ENCODE assay signal across 7 worm cellular contexts in genomic region chrIV:12012439-12013003, ce11.
TF ChIP-seq lines count a peak whose summit lies in the region.

No protein-coding gene starts in this region.

TF ChIP-seq in whole organism, L1 larva, 84 proteins besides CTCF, POLR2A, EP300 and RAD21 (continues in another document):
- TF ChIP-seq lin-35 (GFP tag; optimal IDR thresholded peaks at IDR 0.05; lab: Kevin White, UChicago), result peak in 1 of 2 experiments; percentile 12
- no peak for TF ChIP-seq nhr-90 (tag; optimal IDR thresholded peaks at IDR 0.05; lab: Kevin White, UChicago; ENCODE audit: poor library complexity)
- no peak for TF ChIP-seq dpl-1 (GFP tag; optimal IDR thresholded peaks at IDR 0.05; lab: Kevin White, UChicago)
- TF ChIP-seq unc-130 (tag; optimal IDR thresholded peaks at IDR 0.05; lab: Kevin White, UChicago), result no peak
- peak; percentile 81 for TF ChIP-seq nhr-71 (tag; optimal IDR thresholded peaks at IDR 0.05; lab: Kevin White, UChicago)
- no peak for TF ChIP-seq Y116A8C.19 (tag; optimal IDR thresholded peaks at IDR 0.05; lab: Kevin White, UChicago; ENCODE audit: borderline replicate concordance)
- peak in 1 of 2 experiments; percentile 14 for TF ChIP-seq mdl-1 (tag; optimal IDR thresholded peaks at IDR 0.05; lab: Kevin White, UChicago)
- TF ChIP-seq zip-4 (GFP tag; optimal IDR thresholded peaks at IDR 0.05; lab: Kevin White, UChicago), result no peak
- TF ChIP-seq tbx-2 (tag; optimal IDR thresholded peaks at IDR 0.05; lab: Kevin White, UChicago), result peak; percentile 42
- peak in 1 of 2 experiments; percentile 22 for TF ChIP-seq lsy-2 (tag; optimal IDR thresholded peaks at IDR 0.05; lab: Kevin White, UChicago)
- TF ChIP-seq ceh-90 (tag; optimal IDR thresholded peaks at IDR 0.05; lab: Kevin White, UChicago), result no peak
- no peak for TF ChIP-seq sup-37 (GFP tag; optimal IDR thresholded peaks at IDR 0.05; lab: Kevin White, UChicago)

TF ChIP-seq in whole organism, L2 larva, 48 proteins besides CTCF, POLR2A, EP300 and RAD21 (continues in another document):
- TF ChIP-seq nhr-77 (tag; optimal IDR thresholded peaks at IDR 0.05; lab: Kevin White, UChicago), result no peak
- TF ChIP-seq sma-9 (GFP tag; optimal IDR thresholded peaks at IDR 0.05; lab: Kevin White, UChicago), result peak; percentile 68
- no peak for TF ChIP-seq sma-9 (tag; optimal IDR thresholded peaks at IDR 0.05; lab: Kevin White, UChicago)
- no peak for TF ChIP-seq lin-13 (GFP tag; optimal IDR thresholded peaks at IDR 0.05; lab: Kevin White, UChicago)
- no peak for TF ChIP-seq mbf-1 (tag; optimal IDR thresholded peaks at IDR 0.05; lab: Kevin White, UChicago)
- no peak for TF ChIP-seq lin-11 (tag; optimal IDR thresholded peaks at IDR 0.05; lab: Kevin White, UChicago)
- peak; percentile 72 for TF ChIP-seq nhr-129 (tag; optimal IDR thresholded peaks at IDR 0.05; lab: Kevin White, UChicago)
- no peak for TF ChIP-seq sem-4 (tag; optimal IDR thresholded peaks at IDR 0.05; lab: Kevin White, UChicago)
- TF ChIP-seq nhr-23 (tag; optimal IDR thresholded peaks at IDR 0.05; lab: Kevin White, UChicago), result no peak
- TF ChIP-seq aly-2 (tag; optimal IDR thresholded peaks at IDR 0.05; lab: Kevin White, UChicago), result no peak
- TF ChIP-seq crh-2 (tag; optimal IDR thresholded peaks at IDR 0.05; lab: Kevin White, UChicago), result no peak
- no peak for TF ChIP-seq unc-62 (GFP tag; optimal IDR thresholded peaks at IDR 0.05; lab: Kevin White, UChicago)
- no peak for TF ChIP-seq gmeb-1 (tag; optimal IDR thresholded peaks at IDR 0.05; lab: Kevin White, UChicago)
- TF ChIP-seq F13H6.1 (tag; optimal IDR thresholded peaks at IDR 0.05; lab: Kevin White, UChicago), result peak; percentile 80

TF ChIP-seq in whole organism, L3 larva, 47 proteins besides CTCF, POLR2A, EP300 and RAD21:
- TF ChIP-seq nhr-11 (tag; optimal IDR thresholded peaks at IDR 0.05; lab: Kevin White, UChicago) (peak; percentile 9), ceh-82 (tag; optimal IDR thresholded peaks at IDR 0.05; lab: Kevin White, UChicago) (no peak), ztf-11 (tag; optimal IDR thresholded peaks at IDR 0.05; lab: Kevin White, UChicago) (no peak), nhr-237 (tag; optimal IDR thresholded peaks at IDR 0.05; lab: Kevin White, UChicago) (no peak), nhr-77 (tag; optimal IDR thresholded peaks at IDR 0.05; lab: Kevin White, UChicago) (no peak), lin-39 (tag; optimal IDR thresholded peaks at IDR 0.05; lab: Kevin White, UChicago) (peak; percentile 65), nhr-25 (tag; optimal IDR thresholded peaks at IDR 0.05; lab: Kevin White, UChicago) (no peak), unc-62 (GFP tag; optimal IDR thresholded peaks at IDR 0.05; lab: Kevin White, UChicago) (peak; percentile 61), nfya-1 (tag; optimal IDR thresholded peaks at IDR 0.05; lab: Kevin White, UChicago; ENCODE audit: insufficient read depth) (peak; percentile 44)

TF ChIP-seq in whole organism, L4 larva, 104 proteins besides CTCF, POLR2A, EP300 and RAD21 (continues in another document):
- TF ChIP-seq mep-1 (tag; optimal IDR thresholded peaks at IDR 0.05; lab: Kevin White, UChicago) (no peak), pqm-1 (tag; optimal IDR thresholded peaks at IDR 0.05; lab: Kevin White, UChicago) (no peak), F10B5.3 (tag; optimal IDR thresholded peaks at IDR 0.05; lab: Kevin White, UChicago) (no peak), ztf-11 (tag; optimal IDR thresholded peaks at IDR 0.05; lab: Kevin White, UChicago) (no peak), nhr-42 (GFP tag; IDR thresholded peaks at IDR 0.05; lab: Robert Waterston, UW) (no peak), unc-62 (GFP tag; optimal IDR thresholded peaks at IDR 0.05 in 1 of 2; lab: Kevin White, UChicago) (peak in 1 of 2 experiments; percentile 0), unc-62 (tag; optimal IDR thresholded peaks at IDR 0.05; lab: Kevin White, UChicago) (no peak), nhr-11 (tag; optimal IDR thresholded peaks at IDR 0.05; lab: Kevin White, UChicago) (peak; percentile 61), tra-1 (GFP tag; IDR thresholded peaks at IDR 0.05; lab: Robert Waterston, UW) (peak; percentile 25; the same call in 1 of the 2 replicates), mxl-3 (GFP tag; optimal IDR thresholded peaks at IDR 0.05; lab: Kevin White, UChicago) (peak; percentile 38), hmg-1.1 (GFP tag; IDR thresholded peaks at IDR 0.05; lab: Robert Waterston, UW) (0 out of 2 replicates have a peak, but pooled peaks have one; percentile 12), ceh-28 (tag; optimal IDR thresholded peaks at IDR 0.05; lab: Kevin White, UChicago) (no peak), daf-16 (GFP tag; optimal IDR thresholded peaks at IDR 0.05; lab: Kevin White, UChicago) (peak in 1 of 2 experiments; percentile 81), daf-16 (tag; optimal IDR thresholded peaks at IDR 0.05; lab: Kevin White, UChicago) (no peak), hlh-11 (tag; optimal IDR thresholded peaks at IDR 0.05; lab: Kevin White, UChicago) (peak; percentile 63)

TF ChIP-seq in whole organism, late embryonic, 69 proteins besides CTCF, POLR2A, EP300 and RAD21 (continues in another document):
- TF ChIP-seq eyg-1 (tag; optimal IDR thresholded peaks at IDR 0.05; lab: Kevin White, UChicago), result no peak
- TF ChIP-seq ceh-22 (tag; optimal IDR thresholded peaks at IDR 0.05; lab: Kevin White, UChicago), result no peak
- TF ChIP-seq unc-42 (tag; optimal IDR thresholded peaks at IDR 0.05; lab: Kevin White, UChicago), result no peak
- TF ChIP-seq pha-2 (tag; optimal IDR thresholded peaks at IDR 0.05; lab: Kevin White, UChicago), result no peak
- TF ChIP-seq nfya-1 (tag; optimal IDR thresholded peaks at IDR 0.05; lab: Kevin White, UChicago), result peak; percentile 8
- TF ChIP-seq ceh-18 (tag; optimal IDR thresholded peaks at IDR 0.05; lab: Kevin White, UChicago), result peak; percentile 33
- peak; percentile 51 for TF ChIP-seq unc-55 (GFP tag; optimal IDR thresholded peaks at IDR 0.05; lab: Kevin White, UChicago)
- TF ChIP-seq rnt-1 (tag; optimal IDR thresholded peaks at IDR 0.05; lab: Kevin White, UChicago), result peak; percentile 71
- TF ChIP-seq ceh-45 (GFP tag; IDR thresholded peaks at IDR 0.05; lab: Robert Waterston, UW), result no peak
- TF ChIP-seq hlh-30 (tag; optimal IDR thresholded peaks at IDR 0.05; lab: Kevin White, UChicago; ENCODE audit: insufficient read depth), result no peak
- no peak for TF ChIP-seq ets-4 (tag; optimal IDR thresholded peaks at IDR 0.05; lab: Kevin White, UChicago)
- no peak for TF ChIP-seq madf-2 (tag; optimal IDR thresholded peaks at IDR 0.05; lab: Kevin White, UChicago)
- peak; percentile 36 for TF ChIP-seq ceh-14 (tag; optimal IDR thresholded peaks at IDR 0.05; lab: Kevin White, UChicago)
- TF ChIP-seq unc-86 (tag; optimal IDR thresholded peaks at IDR 0.05; lab: Kevin White, UChicago), result no peak
- TF ChIP-seq zip-5 (tag; optimal IDR thresholded peaks at IDR 0.05; lab: Kevin White, UChicago), result no peak
- no peak for TF ChIP-seq npax-4 (tag; optimal IDR thresholded peaks at IDR 0.05; lab: Kevin White, UChicago)

TF ChIP-seq in whole organism, mixed stage, embryonic, 35 proteins besides CTCF, POLR2A, EP300 and RAD21:
- TF ChIP-seq unc-120 (tag; optimal IDR thresholded peaks at IDR 0.05; lab: Kevin White, UChicago; ENCODE audit: poor library complexity, severe bottlenecking) (peak; percentile 89), drap-1 (GFP tag; optimal IDR thresholded peaks at IDR 0.05; lab: Kevin White, UChicago) (peak; percentile 7), unc-62 (GFP tag; optimal IDR thresholded peaks at IDR 0.05; lab: Kevin White, UChicago) (peak; percentile 90), bed-3 (GFP tag; optimal IDR thresholded peaks at IDR 0.05; lab: Kevin White, UChicago) (no peak)
TF ChIP-seq in whole organism, mixed stage, embryonic: peak in this region for 3.

TF ChIP-seq in whole organism, young adult, 124 proteins besides CTCF, POLR2A, EP300 and RAD21:
- TF ChIP-seq lin-35 (GFP tag; optimal IDR thresholded peaks at IDR 0.05; lab: Kevin White, UChicago) (no peak), F57A8.1 (GFP tag; optimal IDR thresholded peaks at IDR 0.05; lab: Kevin White, UChicago) (no peak), snpc-1.3 (tag; optimal IDR thresholded peaks at IDR 0.05; lab: Kevin White, UChicago; ENCODE audit: insufficient read depth) (no peak), F37B4.10 (GFP tag; IDR thresholded peaks at IDR 0.05; lab: Robert Waterston, UW) (no peak), athp-1 (tag; optimal IDR thresholded peaks at IDR 0.05; lab: Kevin White, UChicago) (no peak), zfh-2 (GFP tag; conservative IDR thresholded peaks at IDR 0.05; lab: Robert Waterston, UW) (peak; percentile 93), egrh-3 (GFP tag; IDR thresholded peaks at IDR 0.05; lab: Robert Waterston, UW) (no peak), cebp-1 (GFP tag; IDR thresholded peaks at IDR 0.05; lab: Robert Waterston, UW) (no peak), cebp-1 (tag; optimal IDR thresholded peaks at IDR 0.05; lab: Kevin White, UChicago) (no peak), dpl-1 (GFP tag; optimal IDR thresholded peaks at IDR 0.05; lab: Kevin White, UChicago) (no peak), hmg-1.2 (GFP tag; IDR thresholded peaks at IDR 0.05; lab: Robert Waterston, UW) (peak; percentile 85), ceh-40 (GFP tag; IDR thresholded peaks at IDR 0.05; lab: Robert Waterston, UW) (no peak), ztf-26 (tag; optimal IDR thresholded peaks at IDR 0.05; lab: Kevin White, UChicago) (no peak), K12H6.12 (tag; optimal IDR thresholded peaks at IDR 0.05; lab: Kevin White, UChicago) (peak; percentile 4), bed-2 (GFP tag; IDR thresholded peaks at IDR 0.05; lab: Robert Waterston, UW) (no peak), lir-1 (GFP tag; conservative IDR thresholded peaks at IDR 0.05; lab: Robert Waterston, UW) (no peak)
TF ChIP-seq in whole organism, young adult: peak in this region for 3.
